Worm (Caenorhabditis elegans) whole organism, midembryonic: ENCODE data around the gene ttr-21.

Experiments used
- T22C8.4 ChIP-seq: fragments of 200-800 bp; sonication (Bioruptor generic); IDR thresholded peaks from 2 replicates; pipeline ENCODE4 v1.3.6; 2022; ENCODE audit warnings: missing genetic modification characterization, missing compliant biosample characterization
- cog-1 ChIP-seq: sonication (generic microtip); optimal IDR thresholded peaks from 2 replicates; lab custom pipeline; 2016; ENCODE audit warnings: missing genetic modification characterization, missing compliant biosample characterization
- flt-1 ChIP-seq: fragments of 200-800 bp; sonication (Bioruptor generic); IDR thresholded peaks from 2 replicates; pipeline ENCODE4 v1.3.6; 2022; ENCODE audit warnings: missing genetic modification characterization, missing compliant biosample characterization
- klf-2 ChIP-seq: fragments of 200-800 bp; sonication (Bioruptor generic); conservative IDR thresholded peaks from 2 replicates; pipeline ENCODE4 v1.3.6; 2022; ENCODE audit warnings: missing genetic modification reagents, missing genetic modification characterization, missing compliant biosample characterization
- med-1 ChIP-seq: sonication (generic microtip); optimal IDR thresholded peaks from 2 replicates; lab custom pipeline; 2017; ENCODE audit warnings: missing genetic modification characterization, mild to moderate bottlenecking, missing compliant biosample characterization, antibody characterized with exemption, missing genetic modification reagents; ENCODE audit not compliant: insufficient read depth
- tab-1 ChIP-seq: fragments of 200-800 bp; sonication (Bioruptor generic); IDR thresholded peaks from 2 replicates; pipeline ENCODE4 v1.3.6; 2022; ENCODE audit warnings: missing genetic modification characterization, missing compliant biosample characterization
- ztf-23 ChIP-seq: fragments of 200-800 bp; sonication (Bioruptor generic); IDR thresholded peaks from 2 replicates; pipeline ENCODE4 v1.3.6; 2022; ENCODE audit warnings: missing genetic modification reagents, missing genetic modification characterization, missing compliant biosample characterization
- ztf-29 ChIP-seq: fragments of 200-800 bp; sonication (Bioruptor generic); IDR thresholded peaks from 2 replicates; pipeline ENCODE4 v1.3.6; 2022; ENCODE audit warnings: missing genetic modification reagents, missing genetic modification characterization, missing compliant biosample characterization

ce11 chrV:13808462-13808867 lies 45.7 kb downstream of the ttr-21 start:
- no peak for TF ChIP-seq tab-1 (GFP tag; lab: Robert Waterston, UW)
- no peak for TF ChIP-seq med-1 (GFP tag; lab: Kevin White, UChicago)
- TF ChIP-seq klf-2 (GFP tag; lab: Robert Waterston, UW) = no peak
- TF ChIP-seq flt-1 (GFP tag; lab: Robert Waterston, UW) = 0 out of 2 replicates have a peak, but pooled peaks have one; percentile 65
- TF ChIP-seq cog-1 = peak; percentile 63
- TF ChIP-seq ztf-23 (GFP tag; lab: Robert Waterston, UW) = no peak
- TF ChIP-seq T22C8.4 = peak; percentile 59; the same call in 1 of the 2 replicates
- no peak for TF ChIP-seq ztf-29
